Worm (Caenorhabditis elegans) whole organism, late embryonic: ENCODE measurements around the gene B0457.2.

Experiments used
- K02D7.2 ChIP-seq: sonication (generic microtip); optimal IDR thresholded peaks from 2 replicates; lab custom pipeline; 2017; ENCODE audit warnings: mild to moderate bottlenecking, missing genetic modification characterization, missing compliant biosample characterization
- K09A11.1 ChIP-seq: sonication (generic microtip); optimal IDR thresholded peaks from 2 replicates; lab custom pipeline; 2017; ENCODE audit warnings: antibody characterized with exemption, mild to moderate bottlenecking, missing genetic modification characterization, missing compliant biosample characterization; ENCODE audit not compliant: insufficient read depth
- ceh-14 ChIP-seq: sonication (generic microtip); optimal IDR thresholded peaks from 2 replicates; lab custom pipeline; 2016; ENCODE audit warnings: missing genotype, missing genetic modification characterization, missing compliant biosample characterization
- ceh-18 ChIP-seq: sonication (generic microtip); optimal IDR thresholded peaks from 2 replicates; lab custom pipeline; 2016; ENCODE audit warnings: missing genetic modification characterization, missing compliant biosample characterization
- ceh-19 ChIP-seq: fragments of 200-800 bp; sonication (Bioruptor generic); optimal IDR thresholded peaks from 2 replicates; lab custom pipeline; 2018; ENCODE audit warnings: mild to moderate bottlenecking, missing genetic modification characterization, missing compliant biosample characterization
- ceh-2 ChIP-seq: sonication (generic microtip); optimal IDR thresholded peaks from 2 replicates; lab custom pipeline; 2016; ENCODE audit warnings: missing genotype, missing genetic modification characterization, missing compliant biosample characterization
- ceh-24 ChIP-seq: sonication (generic microtip); optimal IDR thresholded peaks from 2 replicates; lab custom pipeline; 2016; ENCODE audit warnings: mild to moderate bottlenecking, missing genetic modification characterization, missing compliant biosample characterization
- ceh-31 ChIP-seq: sonication (generic microtip); optimal IDR thresholded peaks from 2 replicates; lab custom pipeline; 2016; ENCODE audit warnings: missing genetic modification characterization, missing compliant biosample characterization
- ceh-34 ChIP-seq: sonication (generic microtip); optimal IDR thresholded peaks from 2 replicates; lab custom pipeline; 2016; ENCODE audit warnings: mild to moderate bottlenecking, missing genetic modification characterization, missing compliant biosample characterization
- ceh-45 ChIP-seq: fragments of 200-800 bp; sonication (Bioruptor generic); IDR thresholded peaks from 2 replicates; pipeline ENCODE4 v1.3.6; 2022; ENCODE audit warnings: missing genetic modification reagents, missing genetic modification characterization, missing compliant biosample characterization
- ceh-48 ChIP-seq: sonication (generic microtip); optimal IDR thresholded peaks from 2 replicates; lab custom pipeline; 2016; ENCODE audit warnings: missing genetic modification characterization, inconsistent platforms, missing compliant biosample characterization
- dve-1 ChIP-seq: sonication (generic microtip); optimal IDR thresholded peaks from 2 replicates; lab custom pipeline; 2017; ENCODE audit warnings: antibody characterized with exemption, mild to moderate bottlenecking, missing genetic modification characterization, missing compliant biosample characterization
- elt-2 ChIP-seq: sonication (generic microtip); optimal IDR thresholded peaks from 2 replicates; lab custom pipeline; 2016; ENCODE audit warnings: missing genetic modification reagents, missing genetic modification characterization, missing compliant biosample characterization
- fkh-10 ChIP-seq: fragments of 150-350 bp; optimal IDR thresholded peaks from 2 replicates; lab custom pipeline; 2014; ENCODE audit warnings: missing biosample characterization, missing genetic modification reagents, missing genetic modification characterization
- hlh-13 ChIP-seq: fragments of 200-800 bp; sonication (Bioruptor generic); optimal IDR thresholded peaks from 2 replicates; lab custom pipeline; 2018; ENCODE audit warnings: mild to moderate bottlenecking, missing genetic modification characterization, missing compliant biosample characterization
- hlh-30 ChIP-seq: sonication (generic microtip); optimal IDR thresholded peaks from 2 replicates; lab custom pipeline; 2017; ENCODE audit warnings: antibody characterized with exemption, missing genetic modification characterization, missing compliant biosample characterization; ENCODE audit not compliant: insufficient read depth
- madf-2 ChIP-seq: sonication (generic microtip); optimal IDR thresholded peaks from 2 replicates; lab custom pipeline; 2017; ENCODE audit warnings: missing genetic modification characterization, missing compliant biosample characterization
- mec-3 ChIP-seq: sonication (generic microtip); optimal IDR thresholded peaks from 2 replicates; lab custom pipeline; 2016; ENCODE audit warnings: borderline replicate concordance, missing genetic modification characterization, missing compliant biosample characterization
- nfya-1 ChIP-seq: sonication (generic microtip); optimal IDR thresholded peaks from 2 replicates; lab custom pipeline; 2017; ENCODE audit warnings: missing genetic modification characterization, mild to moderate bottlenecking, missing compliant biosample characterization, antibody characterized with exemption, moderate library complexity
- nhr-232 ChIP-seq: sonication (generic microtip); optimal IDR thresholded peaks from 2 replicates; lab custom pipeline; 2016; ENCODE audit warnings: missing genetic modification characterization, missing compliant biosample characterization
- pag-3 ChIP-seq: sonication (generic microtip); optimal IDR thresholded peaks from 2 replicates; lab custom pipeline; 2016; ENCODE audit warnings: missing compliant biosample characterization, missing genetic modification characterization, borderline replicate concordance
- pqm-1 ChIP-seq: sonication (generic microtip); optimal IDR thresholded peaks from 2 replicates; lab custom pipeline; 2016; ENCODE audit warnings: missing genetic modification characterization, missing compliant biosample characterization
- pros-1 ChIP-seq: fragments of 150-350 bp; optimal IDR thresholded peaks from 2 replicates; lab custom pipeline; 2014; ENCODE audit warnings: missing biosample characterization, missing genetic modification reagents, missing genetic modification characterization
- ref-2 ChIP-seq: sonication (generic microtip); optimal IDR thresholded peaks from 2 replicates; lab custom pipeline; 2016; ENCODE audit warnings: missing genetic modification characterization, missing compliant biosample characterization
- syd-9 ChIP-seq: sonication (generic microtip); optimal IDR thresholded peaks from 2 replicates; lab custom pipeline; 2016; ENCODE audit warnings: mild to moderate bottlenecking, missing genetic modification characterization, moderate library complexity, missing compliant biosample characterization
- tbx-2 ChIP-seq: sonication (generic microtip); optimal IDR thresholded peaks from 2 replicates; lab custom pipeline; 2016; ENCODE audit warnings: missing genetic modification characterization, missing compliant biosample characterization
- tbx-7 ChIP-seq: sonication (generic microtip); optimal IDR thresholded peaks from 2 replicates; lab custom pipeline; 2016; ENCODE audit warnings: missing genotype, missing genetic modification characterization, missing compliant biosample characterization
- ttx-3 ChIP-seq: sonication (generic microtip); optimal IDR thresholded peaks from 2 replicates; lab custom pipeline; 2016; ENCODE audit warnings: missing genetic modification reagents, missing genetic modification characterization, missing compliant biosample characterization
- unc-3 ChIP-seq, 2 experiments: fragments of 200-800 bp in 1 of 2; sonication (Bioruptor generic) in 1 of 2; sonication (generic microtip) in 1 of 2; conservative IDR thresholded peaks in 1 of 2; optimal IDR thresholded peaks in 1 of 2; 2 replicates each; pipeline versions ENCODE4 v1.3.6 to Lab custom; 2016 to 2022; ENCODE audit warnings: missing compliant biosample characterization in 2 of 2, missing genetic modification characterization in 2 of 2, missing genetic modification reagents in 1 of 2
- unc-42 ChIP-seq: sonication (generic microtip); optimal IDR thresholded peaks from 2 replicates; lab custom pipeline; 2016; ENCODE audit warnings: missing genotype, missing genetic modification characterization, missing compliant biosample characterization
- unc-86 ChIP-seq: sonication (generic microtip); optimal IDR thresholded peaks from 2 replicates; lab custom pipeline; 2016; ENCODE audit warnings: missing genetic modification characterization, missing compliant biosample characterization
- zip-5 ChIP-seq: sonication (generic microtip); optimal IDR thresholded peaks from 2 replicates; lab custom pipeline; 2016; ENCODE audit warnings: missing genetic modification characterization, missing compliant biosample characterization

The B0457.2 gene

ce11 chrII:8926451-8926850, at the start of gene B0457.2:
Gene B0457.2 (minus strand): TSS chrII:8926551.
- TF ChIP-seq tbx-2 (tag; lab: Kevin White, UChicago) (no peak), pqm-1 (no peak), K09A11.1 (tag; lab: Kevin White, UChicago) (no peak)

ce11 chrII:8973516-8974043, 47.2 kb upstream of the B0457.2 start, which contains the start of gene tomm-40:
Gene tomm-40 (minus strand): TSS chrII:8973566.
- TF ChIP-seq elt-2 (tag; lab: Kevin White, UChicago) (peak; percentile 5), dve-1 (tag; lab: Kevin White, UChicago) (no peak)

- TF ChIP-seq unc-86 (tag; lab: Kevin White, UChicago) (peak; percentile 35), K09A11.1 (tag; lab: Kevin White, UChicago) (peak; percentile 1), tbx-7 (tag; lab: Kevin White, UChicago) (peak; percentile 14), nhr-232 (tag; lab: Kevin White, UChicago) (peak; percentile 0), mec-3 (tag; lab: Kevin White, UChicago) (no peak), ceh-45 (GFP tag; lab: Robert Waterston, UW) (no peak), unc-42 (tag; lab: Kevin White, UChicago) (peak; percentile 67), madf-2 (tag; lab: Kevin White, UChicago) (peak; percentile 8), pros-1 (tag; lab: Kevin White, UChicago) (no peak), fkh-10 (no peak), hlh-30 (peak; percentile 21), K02D7.2 (peak; percentile 6), ceh-18 (tag; lab: Kevin White, UChicago) (peak; percentile 47), ceh-14 (tag; lab: Kevin White, UChicago) (peak; percentile 38), zip-5 (tag; lab: Kevin White, UChicago) (peak; percentile 19), nfya-1 (tag; lab: Kevin White, UChicago) (peak; percentile 67), hlh-13 (GFP tag; lab: Kevin White, UChicago) (no peak), elt-2 (tag; lab: Kevin White, UChicago) (peak; percentile 26), syd-9 (peak; percentile 34), ref-2 (tag; lab: Kevin White, UChicago) (peak; percentile 62), ceh-24 (tag; lab: Kevin White, UChicago) (no peak), ceh-19 (peak; percentile 34), tbx-2 (tag; lab: Kevin White, UChicago) (peak; percentile 28), ceh-2 (peak; percentile 24), ceh-34 (tag; lab: Kevin White, UChicago) (peak; percentile 66), dve-1 (tag; lab: Kevin White, UChicago) (peak; percentile 28), ceh-31 (tag; lab: Kevin White, UChicago) (peak; percentile 76), unc-3 (GFP tag; conservative IDR thresholded peaks at IDR 0.05; lab: Robert Waterston, UW) (no peak), unc-3 (tag; optimal IDR thresholded peaks at IDR 0.05; lab: Kevin White, UChicago) (peak; percentile 48), ceh-48 (tag; lab: Kevin White, UChicago) (peak; percentile 24)
These were observed 43.2 kb upstream of the B0457.2 start, which contains the start of the genes szy-20 and C18E9.5 for ce11 chrII:8969251-8970183. Gene szy-20 (minus strand): TSS chrII:8969333. Gene C18E9.5 (plus strand): TSS chrII:8969980.

- peak; percentile 14 for TF ChIP-seq ttx-3 (tag; lab: Kevin White, UChicago)
- TF ChIP-seq ceh-14 (tag; lab: Kevin White, UChicago) = no peak
- no peak for TF ChIP-seq pag-3 (tag; lab: Kevin White, UChicago)
- TF ChIP-seq hlh-30 = no peak
These were observed 38.5 kb upstream of the B0457.2 start, which contains the start of the genes ndub-3 and C18E9.2 for ce11 chrII:8964835-8965234. Gene ndub-3 (minus strand): TSS chrII:8964890. Gene C18E9.2 (plus strand): TSS chrII:8965006.
